Worm (Caenorhabditis elegans) whole organism, L4/young adult: ENCODE data around the gene srw-143.

Experiments
- W03F9.2 ChIP-seq: fragments of 150-350 bp; optimal IDR thresholded peaks from 2 replicates; lab custom pipeline; 2014; ENCODE audit warnings: missing biosample characterization, missing genetic modification characterization
- dao-5 ChIP-seq: sonication (generic microtip); optimal IDR thresholded peaks from 2 replicates; lab custom pipeline; 2016; ENCODE audit warnings: missing genotype, missing genetic modification characterization, moderate library complexity, missing compliant biosample characterization
- him-1 ChIP-seq: sonication (generic microtip); optimal IDR thresholded peaks from 2 replicates; lab custom pipeline; 2016; ENCODE audit warnings: missing genotype, missing genetic modification reagents, missing genetic modification characterization, missing compliant biosample characterization

srw-143 gene

ce11 chrV:2945602-2946001, 4.3 kb upstream of the srw-143 start, which contains the start of gene srh-87:
Gene srh-87 (minus strand): TSS chrV:2945702.
- no peak for TF ChIP-seq him-1 (tag; lab: Kevin White, UChicago)
- TF ChIP-seq dao-5 (tag; lab: Kevin White, UChicago) = no peak
- no peak for TF ChIP-seq W03F9.2 (tag; lab: Kevin White, UChicago)

DNA sequence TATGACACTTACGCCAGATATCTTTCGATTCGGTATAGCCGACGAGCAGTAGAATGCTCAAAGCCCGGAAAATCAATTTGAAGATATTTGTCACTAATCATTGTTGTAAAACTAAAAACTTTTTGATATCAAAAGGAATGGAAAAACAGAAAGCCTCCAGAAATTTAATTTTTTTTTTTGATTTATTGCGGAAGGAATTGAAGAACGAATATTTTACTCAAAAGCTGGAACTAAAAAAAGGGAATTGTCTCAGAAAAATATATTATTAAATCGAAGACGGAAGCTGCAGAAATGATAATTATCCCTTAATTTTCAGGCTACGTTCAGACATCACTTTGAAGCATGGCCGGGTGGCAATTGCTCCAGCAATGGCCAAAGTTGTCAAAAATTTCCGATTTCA, 2.6 kb upstream of the srw-143 start, which contains the start of gene srw-137:
srw-137 (minus strand) TSS at position 101 of the 400 bp plus-strand sequence.
- TF ChIP-seq W03F9.2 (tag; lab: Kevin White, UChicago) (no peak), dao-5 (tag; lab: Kevin White, UChicago) (no peak), him-1 (tag; lab: Kevin White, UChicago) (no peak)

DNA sequence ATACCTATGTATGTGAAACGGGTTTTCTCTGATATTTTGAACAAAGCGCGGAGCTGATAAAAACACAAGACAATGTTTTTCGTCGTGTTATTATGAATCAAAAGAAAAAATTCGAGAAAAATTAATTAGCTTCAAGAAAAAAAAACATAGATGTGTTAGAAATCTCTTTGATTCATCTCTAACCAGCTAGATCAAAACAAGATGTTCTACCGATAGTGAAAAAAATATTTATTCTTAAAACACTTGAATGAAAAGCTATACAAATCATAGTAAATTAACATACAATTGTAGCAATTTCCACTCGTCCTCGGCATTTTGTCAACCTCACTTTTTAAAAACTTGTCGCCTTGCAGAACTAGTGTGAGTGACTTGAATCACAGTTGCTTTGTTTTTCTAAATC, 942 bp upstream of the srw-143 start:
- TF ChIP-seq him-1 (tag; lab: Kevin White, UChicago) (no peak), dao-5 (tag; lab: Kevin White, UChicago) (no peak), W03F9.2 (tag; lab: Kevin White, UChicago) (no peak)

- TF ChIP-seq him-1 (tag; lab: Kevin White, UChicago) = no peak
- TF ChIP-seq dao-5 (tag; lab: Kevin White, UChicago) = no peak
- no peak for TF ChIP-seq W03F9.2 (tag; lab: Kevin White, UChicago)
These were observed 2.8 kb downstream of the srw-143 start, which contains the start of gene srw-141 for ce11 chrV:2938497-2938896. Gene srw-141 (minus strand): TSS chrV:2938597.

DNA sequence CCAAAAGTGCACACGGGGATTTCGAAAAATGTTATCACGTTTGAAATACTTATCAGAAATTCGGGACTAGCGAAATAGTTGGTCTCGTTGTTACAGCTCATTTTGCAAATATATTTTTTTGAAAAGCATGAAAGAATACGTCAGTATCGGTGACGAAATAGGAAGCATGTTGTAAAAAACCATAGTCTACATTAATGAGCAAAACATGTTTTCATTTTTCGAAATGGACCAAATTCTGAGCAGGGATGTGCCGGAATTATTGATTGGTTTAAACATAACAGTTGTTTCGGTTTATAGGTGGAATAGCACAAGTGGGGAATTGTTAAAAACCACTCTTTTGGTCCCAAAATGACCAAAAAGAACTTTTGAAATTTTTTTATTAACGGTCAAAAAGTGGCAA, 7.2 kb downstream of the srw-143 start, which contains the start of gene srh-247:
srh-247 (minus strand) TSS at position 101 of the 400 bp plus-strand sequence.
- TF ChIP-seq him-1 (tag; lab: Kevin White, UChicago) (no peak), dao-5 (tag; lab: Kevin White, UChicago) (no peak), W03F9.2 (tag; lab: Kevin White, UChicago) (no peak)

DNA sequence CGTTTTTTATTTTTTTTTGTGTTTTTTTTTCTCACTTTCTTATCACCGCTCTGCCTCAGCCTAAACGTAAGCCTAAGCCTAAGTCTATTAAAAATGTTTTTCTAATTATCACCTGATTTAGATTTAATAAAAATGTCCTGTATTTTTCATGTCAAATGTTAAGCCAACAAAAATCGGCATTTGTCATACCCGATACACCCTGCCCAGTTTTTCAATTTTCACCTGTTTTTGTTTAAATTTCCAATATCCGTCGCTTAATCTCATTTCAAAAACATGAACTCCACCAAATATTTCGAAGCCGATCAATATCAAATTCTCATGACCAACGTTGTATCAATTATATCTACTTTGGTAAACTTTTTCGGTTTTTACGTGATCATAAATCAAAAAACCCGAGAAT, 10.1 kb downstream of the srw-143 start, which contains the start of gene C31B8.1:
C31B8.1 (plus strand) TSS at position 301 of the 400 bp plus-strand sequence.
- no peak for TF ChIP-seq dao-5 (tag; lab: Kevin White, UChicago)

- no peak for TF ChIP-seq him-1 (tag; lab: Kevin White, UChicago)
- TF ChIP-seq W03F9.2 (tag; lab: Kevin White, UChicago) = no peak
- no peak for TF ChIP-seq dao-5 (tag; lab: Kevin White, UChicago)
These were observed 11.6 kb downstream of the srw-143 start, which contains the start of gene C31B8.16 for ce11 chrV:2929753-2930152. Gene C31B8.16 (plus strand): TSS chrV:2930053.

DNA sequence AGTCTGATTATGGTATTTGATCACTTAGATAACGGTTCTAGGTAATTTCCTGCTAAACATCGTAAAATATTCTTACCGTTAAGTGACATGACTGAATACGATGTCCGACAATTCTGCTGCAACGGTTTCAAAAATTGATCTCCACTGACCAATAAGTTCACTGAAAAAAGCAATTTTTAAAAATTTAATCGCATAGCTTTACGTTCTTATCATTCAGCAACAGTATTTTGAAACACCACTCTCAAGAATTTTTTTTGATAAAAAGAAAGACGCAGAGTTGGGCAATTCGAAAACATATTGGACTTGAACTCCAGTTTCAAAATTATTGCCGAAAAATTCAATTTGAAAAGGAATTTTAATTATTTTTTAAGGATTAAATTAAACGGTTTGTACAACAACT, 13.8 kb downstream of the srw-143 start, which contains the start of gene C31B8.12:
C31B8.12 (minus strand) TSS at position 101 of the 400 bp plus-strand sequence.
- TF ChIP-seq W03F9.2 (tag; lab: Kevin White, UChicago) (no peak), him-1 (tag; lab: Kevin White, UChicago) (no peak), dao-5 (tag; lab: Kevin White, UChicago) (no peak)

- no peak for TF ChIP-seq him-1 (tag; lab: Kevin White, UChicago)
- no peak for TF ChIP-seq W03F9.2 (tag; lab: Kevin White, UChicago)
- TF ChIP-seq dao-5 (tag; lab: Kevin White, UChicago) = no peak
These were observed 18.7 kb downstream of the srw-143 start, which contains the start of gene srh-38 for ce11 chrV:2922594-2922993. Gene srh-38 (minus strand): TSS chrV:2922694.

- TF ChIP-seq W03F9.2 (tag; lab: Kevin White, UChicago) (no peak), him-1 (tag; lab: Kevin White, UChicago) (no peak), dao-5 (tag; lab: Kevin White, UChicago) (no peak)
These were observed 21.2 kb downstream of the srw-143 start for ce11 chrV:2920125-2920524.

ce11 chrV:2913948-2914347, 27.4 kb downstream of the srw-143 start, which contains the start of gene srh-146:
Gene srh-146 (plus strand): TSS chrV:2914248.
- TF ChIP-seq him-1 (tag; lab: Kevin White, UChicago) (no peak), W03F9.2 (tag; lab: Kevin White, UChicago) (no peak), dao-5 (tag; lab: Kevin White, UChicago) (no peak)

DNA sequence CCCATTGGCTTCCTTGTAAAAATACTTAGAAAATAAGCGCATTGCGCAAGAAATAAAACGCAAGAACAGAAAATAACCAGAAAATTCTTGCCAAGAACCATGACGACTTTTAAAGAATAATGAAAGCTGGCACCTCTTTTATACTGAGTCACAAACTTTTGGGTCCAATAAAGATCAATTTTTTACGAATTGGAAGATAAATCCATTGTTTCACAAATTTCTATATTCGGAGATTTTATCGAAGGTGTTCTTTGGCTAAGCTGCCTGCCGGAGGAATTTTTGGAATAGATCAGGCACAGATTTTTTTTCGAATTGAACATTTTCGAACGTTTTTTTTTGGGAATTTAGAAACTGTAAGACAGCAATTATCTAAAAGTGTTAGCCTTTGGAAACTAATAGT, 28.4 kb downstream of the srw-143 start, which contains the start of gene C31B8.9:
C31B8.9 (minus strand) TSS at position 101 of the 400 bp plus-strand sequence.
- TF ChIP-seq W03F9.2 (tag; lab: Kevin White, UChicago) (no peak), dao-5 (tag; lab: Kevin White, UChicago) (no peak), him-1 (tag; lab: Kevin White, UChicago) (no peak)

DNA sequence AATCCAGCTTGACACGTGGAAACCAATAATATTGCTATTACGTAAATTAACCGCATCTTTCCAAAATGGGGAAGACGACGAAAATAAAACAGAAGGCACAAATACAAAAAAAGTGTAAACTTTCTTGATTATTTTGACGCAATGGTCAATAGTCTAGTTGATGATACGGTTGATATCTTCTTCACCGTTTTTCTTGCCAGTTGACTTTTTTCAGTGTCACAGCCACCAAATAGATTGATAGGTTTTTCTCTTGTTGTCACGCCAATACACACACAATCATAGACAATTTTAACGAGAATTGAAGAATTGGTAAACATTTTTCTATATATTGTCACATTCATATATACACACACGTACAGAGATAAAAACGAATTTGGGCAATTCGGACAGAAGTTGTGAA, 31.8 kb downstream of the srw-143 start, which contains the start of gene zmp-3:
zmp-3 (minus strand) TSS at position 101 of the 400 bp plus-strand sequence.
- no peak for TF ChIP-seq W03F9.2 (tag; lab: Kevin White, UChicago)
- TF ChIP-seq dao-5 (tag; lab: Kevin White, UChicago) = no peak
- no peak for TF ChIP-seq him-1 (tag; lab: Kevin White, UChicago)

- TF ChIP-seq dao-5 (tag; lab: Kevin White, UChicago) (no peak), W03F9.2 (tag; lab: Kevin White, UChicago) (no peak)
These were observed 38.1 kb downstream of the srw-143 start, which contains the start of gene C31B8.7 for ce11 chrV:2903227-2903626. Gene C31B8.7 (minus strand): TSS chrV:2903327.
